Fruit fly (Drosophila melanogaster) whole organism, pupa: Measurements from ENCODE around the gene CG43678.

Source experiments
- CG34367 ChIP-seq: fragments of 200-800 bp; sonication (Bioruptor generic); optimal IDR thresholded peaks from 2 replicates; lab custom pipeline; 2018; ENCODE audit warnings: missing biosample characterization, mild to moderate bottlenecking, missing genetic modification characterization
- CG8301 ChIP-seq: fragments of 200-800 bp; sonication (Bioruptor generic); optimal IDR thresholded peaks from 2 replicates; lab custom pipeline; 2018; ENCODE audit warnings: missing biosample characterization, mild to moderate bottlenecking, missing genetic modification characterization
- CG9948 ChIP-seq: fragments of 200-800 bp; sonication (Bioruptor generic); optimal IDR thresholded peaks from 2 replicates; lab custom pipeline; 2018; ENCODE audit warnings: missing biosample characterization, mild to moderate bottlenecking, missing genetic modification characterization, moderate library complexity
- Ets98B ChIP-seq: fragments of 200-800 bp; sonication (Bioruptor generic); IDR thresholded peaks from 2 replicates; pipeline ENCODE4 v1.3.6; 2022; ENCODE audit warnings: missing biosample characterization, missing genetic modification characterization
- Pif1A ChIP-seq: fragments of 200-800 bp; sonication (Bioruptor generic); optimal IDR thresholded peaks from 3 replicates; lab custom pipeline; 2016; ENCODE audit warnings: missing biosample characterization, missing genetic modification characterization
- gl ChIP-seq: fragments of 200-800 bp; sonication (Bioruptor generic); optimal IDR thresholded peaks from 2 replicates; lab custom pipeline; 2018; ENCODE audit warnings: missing biosample characterization, mild to moderate bottlenecking, missing genetic modification characterization
- rn ChIP-seq: fragments of 200-800 bp; sonication (Bioruptor generic); IDR thresholded peaks from 2 replicates; pipeline ENCODE4 v1.3.6; 2022; ENCODE audit warnings: missing biosample characterization, missing genetic modification characterization

- TF ChIP-seq Pif1A (GFP tag; lab: Kevin White, UChicago) (no peak), rn (GFP tag; lab: Robert Waterston, UW) (no peak), CG9948 (tag; lab: Kevin White, UChicago) (no peak), CG34367 (tag; lab: Kevin White, UChicago) (no peak), Ets98B (GFP tag; lab: Robert Waterston, UW) (no peak), gl (tag; lab: Kevin White, UChicago) (no peak), CG8301 (tag; lab: Kevin White, UChicago) (no peak)
Observed at dm6 chr3L:15064877-15065276, 15.6 kb upstream of the CG43678 start, which contains the start of gene Sytbeta.
